Fruit fly (Drosophila melanogaster) whole organism, prepupa: ENCODE results near the gene T48.

Source experiments
- Blimp-1 ChIP-seq: fragments of 200-800 bp; sonication (Bioruptor generic); optimal IDR thresholded peaks from 3 replicates; lab custom pipeline; 2017; ENCODE audit warnings: missing biosample characterization, missing genetic modification characterization, mild to moderate bottlenecking, moderate library complexity, missing genetic modification reagents
- CG10669 ChIP-seq: fragments of 200-800 bp; sonication (Bioruptor generic); optimal IDR thresholded peaks from 3 replicates; lab custom pipeline; 2018; ENCODE audit warnings: missing biosample characterization, mild to moderate bottlenecking, missing genetic modification characterization, moderate library complexity
- CG11294 ChIP-seq: fragments of 200-800 bp; sonication (Bioruptor generic); IDR thresholded peaks from 2 replicates; pipeline ENCODE4 v1.3.6; 2022; ENCODE audit warnings: missing biosample characterization, missing genetic modification characterization
- CG11762 ChIP-seq: fragments of 200-800 bp; sonication (Bioruptor generic); optimal IDR thresholded peaks from 3 replicates; lab custom pipeline; 2016; ENCODE audit warnings: missing biosample characterization, missing genetic modification characterization; ENCODE audit not compliant: insufficient read depth
- CG11902 ChIP-seq: fragments of 200-800 bp; sonication (Bioruptor generic); optimal IDR thresholded peaks from 3 replicates; lab custom pipeline; 2016; ENCODE audit warnings: missing biosample characterization, missing genetic modification characterization
- CG1621 ChIP-seq: fragments of 200-800 bp; sonication (Bioruptor generic); optimal IDR thresholded peaks from 3 replicates; lab custom pipeline; 2018; ENCODE audit warnings: missing biosample characterization, mild to moderate bottlenecking, missing genetic modification characterization
- CG16779 ChIP-seq: fragments of 200-800 bp; sonication (Bioruptor generic); optimal IDR thresholded peaks from 3 replicates; lab custom pipeline; 2017; ENCODE audit warnings: missing biosample characterization, mild to moderate bottlenecking, missing genetic modification characterization
- CG3032 ChIP-seq: fragments of 200-800 bp; optimal IDR thresholded peaks from 2 replicates; lab custom pipeline; 2019; ENCODE audit warnings: missing biosample characterization, mild to moderate bottlenecking, missing genetic modification characterization, moderate library complexity
- CG31627 ChIP-seq: fragments of 200-800 bp; sonication (Bioruptor generic); optimal IDR thresholded peaks from 3 replicates; lab custom pipeline; 2016; ENCODE audit warnings: missing biosample characterization, missing genetic modification characterization
- CG32006 ChIP-seq: fragments of 200-800 bp; sonication (Bioruptor generic); optimal IDR thresholded peaks from 3 replicates; lab custom pipeline; 2017; ENCODE audit warnings: missing biosample characterization, mild to moderate bottlenecking, missing genetic modification characterization
- CG34406 ChIP-seq: fragments of 200-800 bp; sonication (Bioruptor generic); optimal IDR thresholded peaks from 3 replicates; lab custom pipeline; 2016; ENCODE audit warnings: missing biosample characterization, missing genetic modification characterization
- CG3919 ChIP-seq: fragments of 200-800 bp; sonication (Bioruptor generic); optimal IDR thresholded peaks from 3 replicates; lab custom pipeline; 2016; ENCODE audit warnings: missing biosample characterization, missing genetic modification characterization
- CG4318 ChIP-seq: fragments of 200-800 bp; sonication (Bioruptor generic); optimal IDR thresholded peaks from 3 replicates; lab custom pipeline; 2017; ENCODE audit warnings: missing biosample characterization, mild to moderate bottlenecking, missing genetic modification characterization
- CG6276 ChIP-seq: fragments of 200-800 bp; sonication (Bioruptor generic); optimal IDR thresholded peaks from 2 replicates; lab custom pipeline; 2017; ENCODE audit warnings: missing biosample characterization, mild to moderate bottlenecking, missing genetic modification characterization
- CG6792 ChIP-seq: fragments of 200-800 bp; sonication (Bioruptor generic); optimal IDR thresholded peaks from 3 replicates; lab custom pipeline; 2016; ENCODE audit warnings: missing biosample characterization, missing genetic modification characterization
- CG6808 ChIP-seq: fragments of 200-800 bp; sonication (Bioruptor generic); optimal IDR thresholded peaks from 3 replicates; lab custom pipeline; 2017; ENCODE audit warnings: missing biosample characterization, missing genetic modification characterization, mild to moderate bottlenecking, moderate library complexity, missing genetic modification reagents
- CG7368 ChIP-seq: fragments of 200-800 bp; sonication (Bioruptor generic); optimal IDR thresholded peaks from 3 replicates; lab custom pipeline; 2016; ENCODE audit warnings: missing biosample characterization, missing genetic modification characterization
- CG8319 ChIP-seq: fragments of 200-800 bp; sonication (Bioruptor generic); optimal IDR thresholded peaks from 3 replicates; lab custom pipeline; 2016; ENCODE audit warnings: missing biosample characterization, missing genetic modification characterization
- CG8632 ChIP-seq: fragments of 200-800 bp; sonication (Bioruptor generic); optimal IDR thresholded peaks from 3 replicates; lab custom pipeline; 2016; ENCODE audit warnings: missing biosample characterization, missing genetic modification characterization
- CG9139 ChIP-seq: fragments of 200-800 bp; sonication (Bioruptor generic); optimal IDR thresholded peaks from 3 replicates; lab custom pipeline; 2017; ENCODE audit warnings: missing biosample characterization, mild to moderate bottlenecking, missing genetic modification characterization
- Eip75B ChIP-seq: fragments of 200-800 bp; sonication (Bioruptor generic); optimal IDR thresholded peaks from 3 replicates; lab custom pipeline; 2016; ENCODE audit warnings: missing biosample characterization, missing genetic modification characterization
- Eip78C ChIP-seq: fragments of 200-800 bp; sonication (Bioruptor generic); peaks from one replicate; lab custom pipeline; 2016; ENCODE audit warnings: missing biosample characterization, missing genetic modification characterization
- Eip93F ChIP-seq: fragments of 200-800 bp; sonication (Bioruptor generic); optimal IDR thresholded peaks from 2 replicates; lab custom pipeline; 2016; ENCODE audit warnings: missing biosample characterization, mild to moderate bottlenecking, missing genetic modification characterization
- Ets21C ChIP-seq: fragments of 200-800 bp; sonication (Bioruptor generic); optimal IDR thresholded peaks from 3 replicates; lab custom pipeline; 2016; ENCODE audit warnings: missing biosample characterization, missing genetic modification characterization
- Ets96B ChIP-seq: fragments of 200-800 bp; optimal IDR thresholded peaks from 2 replicates; lab custom pipeline; 2019; ENCODE audit warnings: missing biosample characterization, mild to moderate bottlenecking, missing genetic modification characterization, moderate library complexity
- Gug ChIP-seq: fragments of 200-800 bp; sonication (Bioruptor generic); IDR thresholded peaks from 2 replicates; pipeline ENCODE4 v1.3.6; 2022; ENCODE audit warnings: missing biosample characterization, missing genetic modification characterization
- Hr38 ChIP-seq: sonication (Bioruptor generic); optimal IDR thresholded peaks from 2 replicates; lab custom pipeline; 2016; ENCODE audit warnings: missing biosample characterization, missing genetic modification characterization
- Lpt ChIP-seq: fragments of 200-800 bp; sonication (Bioruptor generic); optimal IDR thresholded peaks from 3 replicates; lab custom pipeline; 2016; ENCODE audit warnings: missing biosample characterization, missing genetic modification characterization
- Met ChIP-seq: fragments of 200-800 bp; sonication (Bioruptor generic); optimal IDR thresholded peaks from 3 replicates; lab custom pipeline; 2016; ENCODE audit warnings: missing biosample characterization, missing genetic modification characterization
- OdsH ChIP-seq: fragments of 200-800 bp; sonication (Bioruptor generic); optimal IDR thresholded peaks from 3 replicates; lab custom pipeline; 2016; ENCODE audit warnings: missing biosample characterization, missing genetic modification characterization
- Sox102F ChIP-seq: fragments of 200-800 bp; sonication (Bioruptor generic); optimal IDR thresholded peaks from 2 replicates; lab custom pipeline; 2016; ENCODE audit warnings: missing biosample characterization, mild to moderate bottlenecking, missing genetic modification characterization
- Sox14 ChIP-seq: fragments of 200-800 bp; sonication (Bioruptor generic); optimal IDR thresholded peaks from 3 replicates; lab custom pipeline; 2016; ENCODE audit warnings: missing biosample characterization, missing genetic modification characterization
- Sox15 ChIP-seq: fragments of 200-800 bp; sonication (Bioruptor generic); optimal IDR thresholded peaks from 3 replicates; lab custom pipeline; 2016; ENCODE audit warnings: missing biosample characterization, missing genetic modification characterization
- achi ChIP-seq: fragments of 200-800 bp; sonication (Bioruptor generic); optimal IDR thresholded peaks from 3 replicates; lab custom pipeline; 2016; ENCODE audit warnings: missing biosample characterization, missing genetic modification characterization
- cyc ChIP-seq: fragments of 200-800 bp; sonication (Bioruptor generic); optimal IDR thresholded peaks from 3 replicates; lab custom pipeline; 2016; ENCODE audit warnings: missing biosample characterization, missing genetic modification characterization
- dac ChIP-seq: fragments of 200-800 bp; sonication (Bioruptor generic); optimal IDR thresholded peaks from 2 replicates; lab custom pipeline; 2017; ENCODE audit warnings: missing biosample characterization, mild to moderate bottlenecking, missing genetic modification characterization
- dsx ChIP-seq: fragments of 200-800 bp; optimal IDR thresholded peaks from 3 replicates; lab custom pipeline; 2019; ENCODE audit warnings: missing biosample characterization, mild to moderate bottlenecking, missing genetic modification characterization, moderate library complexity; ENCODE audit not compliant: poor library complexity, severe bottlenecking
- esn ChIP-seq: fragments of 200-800 bp; sonication (Bioruptor generic); optimal IDR thresholded peaks from 2 replicates; lab custom pipeline; 2016; ENCODE audit warnings: missing biosample characterization, mild to moderate bottlenecking, missing genetic modification characterization, moderate library complexity
- fd59A ChIP-seq: fragments of 200-800 bp; sonication (Bioruptor generic); optimal IDR thresholded peaks from 2 replicates; lab custom pipeline; 2017; ENCODE audit warnings: missing biosample characterization, mild to moderate bottlenecking, missing genetic modification characterization, missing genetic modification reagents
- fd85E ChIP-seq: fragments of 200-800 bp; sonication (Bioruptor generic); optimal IDR thresholded peaks from 3 replicates; lab custom pipeline; 2016; ENCODE audit warnings: missing biosample characterization, missing genetic modification characterization
- fkh ChIP-seq: fragments of 200-800 bp; sonication (Bioruptor generic); optimal IDR thresholded peaks from 3 replicates; lab custom pipeline; 2017; ENCODE audit warnings: missing biosample characterization, mild to moderate bottlenecking, missing genetic modification characterization, moderate library complexity
- lz ChIP-seq: fragments of 200-800 bp; sonication (Bioruptor generic); optimal IDR thresholded peaks from 3 replicates; lab custom pipeline; 2016; ENCODE audit warnings: missing biosample characterization, missing genetic modification characterization
- net ChIP-seq: fragments of 200-800 bp; sonication (Bioruptor generic); optimal IDR thresholded peaks from 3 replicates; lab custom pipeline; 2016; ENCODE audit warnings: missing biosample characterization, missing genetic modification characterization
- pdm3 ChIP-seq: fragments of 200-800 bp; sonication (Bioruptor generic); optimal IDR thresholded peaks from 3 replicates; lab custom pipeline; 2016; ENCODE audit warnings: missing biosample characterization, missing genetic modification characterization
- salr ChIP-seq, 2 experiments: fragments of 200-800 bp; sonication (Bioruptor generic); optimal IDR thresholded peaks; 3 replicates each; lab custom pipeline; 2016 to 2018; ENCODE audit warnings: missing biosample characterization in 2 of 2, missing genetic modification characterization in 2 of 2, mild to moderate bottlenecking in 1 of 2
- svp ChIP-seq: fragments of 200-800 bp; sonication (Bioruptor generic); peaks from one replicate; lab custom pipeline; 2016; ENCODE audit warnings: missing biosample characterization, missing genetic modification characterization
- topi ChIP-seq: fragments of 200-800 bp; sonication (Bioruptor generic); optimal IDR thresholded peaks from 3 replicates; lab custom pipeline; 2016; ENCODE audit warnings: missing biosample characterization, missing genetic modification characterization
- vri ChIP-seq: fragments of 200-800 bp; sonication (Bioruptor generic); optimal IDR thresholded peaks from 3 replicates; lab custom pipeline; 2016; ENCODE audit warnings: missing biosample characterization, mild to moderate bottlenecking, missing genetic modification characterization

T48 gene

DNA sequence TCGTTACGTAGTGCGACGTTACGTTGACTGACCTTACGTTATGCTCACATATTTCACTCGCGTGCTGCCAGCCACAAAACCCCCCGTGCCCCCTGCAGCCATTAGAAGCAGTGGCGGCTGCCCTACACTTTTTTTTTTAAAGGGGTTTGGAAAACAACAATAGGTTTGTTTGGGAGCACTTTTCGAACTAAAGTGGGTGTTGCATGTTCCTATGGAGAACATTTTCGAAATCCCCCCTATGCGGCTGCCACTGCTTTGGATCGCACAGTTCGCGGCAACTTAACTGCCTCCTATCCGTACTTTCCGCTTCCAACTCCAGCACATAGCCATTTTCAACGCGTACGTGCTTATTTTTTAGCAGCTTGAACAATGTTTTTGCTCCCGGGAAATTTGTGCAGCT is 27.8 kb upstream of the T48 start (continued):
- TF ChIP-seq CG10669 (peak; percentile 12), CG31627 (GFP tag; lab: Kevin White, UChicago) (peak; percentile 9), Eip93F (GFP tag; lab: Kevin White, UChicago) (no peak), OdsH (GFP tag; lab: Kevin White, UChicago) (no peak), Sox14 (GFP tag; lab: Kevin White, UChicago) (peak; percentile 34), Ets96B (no peak), Sox15 (GFP tag; lab: Kevin White, UChicago) (no peak), salr (GFP tag; optimal IDR thresholded peaks at IDR 0.05; lab: Kevin White, UChicago) (no peak), Gug (GFP tag; lab: Robert Waterston, UW) (0 out of 2 replicates have a peak, but pooled peaks have one; percentile 20), CG16779 (tag; lab: Kevin White, UChicago) (no peak), CG3919 (peak; percentile 8), Met (GFP tag; lab: Kevin White, UChicago) (peak; percentile 22), fd85E (GFP tag; lab: Kevin White, UChicago) (no peak), Sox102F (peak; percentile 30), achi (GFP tag; lab: Kevin White, UChicago) (peak; percentile 12), Lpt (GFP tag; lab: Kevin White, UChicago) (no peak), CG8632 (GFP tag; lab: Kevin White, UChicago) (no peak), CG34406 (GFP tag; lab: Kevin White, UChicago) (no peak), CG4318 (GFP tag; lab: Kevin White, UChicago) (no peak), CG11902 (GFP tag; lab: Kevin White, UChicago) (no peak), CG9139 (GFP tag; lab: Kevin White, UChicago) (no peak), Eip75B (GFP tag; lab: Kevin White, UChicago) (peak; percentile 38)

DNA sequence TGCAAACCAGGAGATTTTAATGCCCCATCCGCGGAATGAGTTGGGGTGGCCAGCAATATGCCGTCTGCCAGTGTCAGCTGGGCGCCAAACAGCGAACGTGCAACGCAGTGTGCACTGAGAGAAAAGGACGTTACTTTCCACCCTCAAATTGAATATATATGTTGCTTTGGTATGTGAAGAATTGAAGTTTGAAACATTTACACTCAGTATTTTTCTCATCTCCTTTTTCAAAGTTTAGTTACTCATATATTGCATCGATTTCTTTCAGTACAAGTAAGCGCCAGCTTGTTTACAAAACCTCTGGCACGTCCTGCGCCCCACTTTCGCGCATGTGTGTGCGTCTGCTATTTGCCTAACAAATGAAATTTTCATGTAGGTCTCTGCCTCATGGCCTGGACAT is 22.3 kb upstream of the T48 start:
- peak; percentile 8 for TF ChIP-seq fkh (GFP tag; lab: Kevin White, UChicago)
- peak; percentile 41 for TF ChIP-seq Ets96B
- peak; percentile 43 for TF ChIP-seq achi (GFP tag; lab: Kevin White, UChicago)
- TF ChIP-seq CG3032, result peak; percentile 68
- peak; percentile 21 for TF ChIP-seq fd59A (GFP tag; lab: Kevin White, UChicago)
- peak; percentile 29 for TF ChIP-seq Ets21C (GFP tag; lab: Kevin White, UChicago)
- TF ChIP-seq CG1621 (tag; lab: Kevin White, UChicago), result peak; percentile 22
- no peak for TF ChIP-seq dac
- TF ChIP-seq Eip78C (GFP tag; lab: Kevin White, UChicago), result peak; percentile 73
- peak; percentile 50 for TF ChIP-seq Met (GFP tag; lab: Kevin White, UChicago)
- peak; percentile 62 for TF ChIP-seq CG16779 (tag; lab: Kevin White, UChicago)
- peak; percentile 52 for TF ChIP-seq CG32006 (GFP tag; lab: Kevin White, UChicago)
- TF ChIP-seq CG11902 (GFP tag; lab: Kevin White, UChicago), result no peak
- TF ChIP-seq CG6808 (GFP tag; lab: Kevin White, UChicago), result peak; percentile 16
- TF ChIP-seq Eip75B (GFP tag; lab: Kevin White, UChicago), result peak; percentile 77
- peak in 1 of 2 experiments; percentile 20 for TF ChIP-seq salr (GFP tag; optimal IDR thresholded peaks at IDR 0.05; lab: Kevin White, UChicago)
- TF ChIP-seq lz (GFP tag; lab: Kevin White, UChicago), result peak; percentile 50
- TF ChIP-seq CG9139 (GFP tag; lab: Kevin White, UChicago), result no peak
- peak; percentile 33 for TF ChIP-seq dsx (GFP tag; lab: Kevin White, UChicago)
- TF ChIP-seq CG7368 (GFP tag; lab: Kevin White, UChicago), result peak; percentile 20
- TF ChIP-seq CG11762, result no peak
- TF ChIP-seq Lpt (GFP tag; lab: Kevin White, UChicago), result no peak
- TF ChIP-seq cyc (GFP tag; lab: Kevin White, UChicago), result peak; percentile 22
- peak; percentile 35 for TF ChIP-seq vri
- no peak for TF ChIP-seq Hr38 (GFP tag; lab: Kevin White, UChicago)
- TF ChIP-seq CG8319, result no peak
- peak; percentile 51 for TF ChIP-seq esn (GFP tag; lab: Kevin White, UChicago)
- TF ChIP-seq CG6792 (GFP tag; lab: Kevin White, UChicago), result peak; percentile 50
- TF ChIP-seq CG34406 (GFP tag; lab: Kevin White, UChicago), result peak; percentile 0
- TF ChIP-seq CG4318 (GFP tag; lab: Kevin White, UChicago), result no peak
- peak; percentile 28 for TF ChIP-seq pdm3
- peak; percentile 33 for TF ChIP-seq net (GFP tag; lab: Kevin White, UChicago)
- no peak for TF ChIP-seq CG6276 (GFP tag; lab: Kevin White, UChicago)
- TF ChIP-seq svp (GFP tag; lab: Kevin White, UChicago), result peak; percentile 71
- TF ChIP-seq Gug (GFP tag; lab: Robert Waterston, UW), result peak; percentile 75
- TF ChIP-seq topi (GFP tag; lab: Kevin White, UChicago), result peak; percentile 49
- no peak for TF ChIP-seq Blimp-1 (GFP tag; lab: Kevin White, UChicago)
- peak; percentile 38 for TF ChIP-seq Sox14 (GFP tag; lab: Kevin White, UChicago)
- TF ChIP-seq CG8632 (GFP tag; lab: Kevin White, UChicago), result no peak
- peak; percentile 34; the same call in 1 of the 2 replicates for TF ChIP-seq CG11294 (GFP tag; lab: Robert Waterston, UW)
